Fruit fly (Drosophila melanogaster) whole organism, embryonic: ENCODE data around the gene Faa.

Experiments used
- Atf-2 ChIP-seq: fragments of 200-800 bp; sonication (Bioruptor generic); optimal IDR thresholded peaks from 2 replicates; lab custom pipeline; 2016; ENCODE audit warnings: missing biosample characterization, missing genetic modification characterization
- Bgb ChIP-seq: fragments of 200-800 bp; sonication (Bioruptor generic); IDR thresholded peaks from 2 replicates; pipeline ENCODE4 v1.3.6; 2022; ENCODE audit warnings: missing biosample characterization, missing genetic modification characterization; ENCODE audit not compliant: partially characterized antibody
- BtbVII ChIP-seq: fragments of 200-800 bp; sonication (Bioruptor generic); optimal IDR thresholded peaks from 3 replicates; lab custom pipeline; 2017; ENCODE audit warnings: missing biosample characterization, mild to moderate bottlenecking, missing genetic modification characterization
- CG10209 ChIP-seq: fragments of 200-800 bp; sonication (Bioruptor generic); optimal IDR thresholded peaks from 3 replicates; lab custom pipeline; 2017; ENCODE audit warnings: missing biosample characterization, mild to moderate bottlenecking, missing genetic modification characterization, missing genetic modification reagents
- CG10462 ChIP-seq: fragments of 200-800 bp; sonication (Bioruptor generic); optimal IDR thresholded peaks from 2 replicates; lab custom pipeline; 2016; ENCODE audit warnings: missing biosample characterization, missing genetic modification characterization
- CG10543 ChIP-seq: fragments of 200-800 bp; sonication (Bioruptor generic); optimal IDR thresholded peaks from 3 replicates; lab custom pipeline; 2017; ENCODE audit warnings: missing biosample characterization, mild to moderate bottlenecking, missing genetic modification characterization, moderate library complexity
- CG11085 ChIP-seq: fragments of 200-800 bp; sonication (Bioruptor generic); IDR thresholded peaks from 2 replicates; pipeline ENCODE4 v1.3.6; 2022; ENCODE audit warnings: missing biosample characterization, missing genetic modification characterization
- CG15601 ChIP-seq: fragments of 200-800 bp; sonication (Bioruptor generic); optimal IDR thresholded peaks from 3 replicates; lab custom pipeline; 2019; ENCODE audit warnings: missing biosample characterization, mild to moderate bottlenecking, missing genetic modification characterization, moderate library complexity
- CG18011 ChIP-seq: fragments of 200-800 bp; sonication (Bioruptor generic); optimal IDR thresholded peaks from 2 replicates; lab custom pipeline; 2017; ENCODE audit warnings: missing biosample characterization, missing genetic modification characterization, mild to moderate bottlenecking, moderate library complexity, missing genotype
- CG18619 ChIP-seq: fragments of 200-800 bp; sonication (Bioruptor generic); optimal IDR thresholded peaks from 3 replicates; lab custom pipeline; 2017; ENCODE audit warnings: missing biosample characterization, mild to moderate bottlenecking, missing genetic modification characterization
- CG2678 ChIP-seq: fragments of 200-800 bp; sonication (Bioruptor generic); optimal IDR thresholded peaks from 3 replicates; lab custom pipeline; 2019; ENCODE audit warnings: missing biosample characterization, mild to moderate bottlenecking, missing genetic modification characterization, moderate library complexity
- CG30431 ChIP-seq: fragments of 200-800 bp; sonication (Bioruptor generic); optimal IDR thresholded peaks from 2 replicates; lab custom pipeline; 2017; ENCODE audit warnings: missing biosample characterization, missing genetic modification characterization
- CG34422 ChIP-seq: fragments of 200-800 bp; sonication (Bioruptor generic); IDR thresholded peaks from 3 replicates; pipeline ENCODE4 v1.3.6; 2022; ENCODE audit warnings: missing biosample characterization, missing genetic modification characterization
- CG3838 ChIP-seq: fragments of 200-800 bp; sonication (Bioruptor generic); optimal IDR thresholded peaks from 3 replicates; lab custom pipeline; 2016; ENCODE audit warnings: missing biosample characterization, missing genetic modification characterization
- CG5953 ChIP-seq: fragments of 200-800 bp; sonication (Bioruptor generic); IDR thresholded peaks from 2 replicates; pipeline ENCODE4 v1.3.6; 2022; ENCODE audit warnings: missing biosample characterization, missing genetic modification characterization
- CG6254 ChIP-seq: fragments of 200-800 bp; sonication (Bioruptor generic); optimal IDR thresholded peaks from 3 replicates; lab custom pipeline; 2017; ENCODE audit warnings: mild to moderate bottlenecking, missing biosample characterization, missing genetic modification reagents, missing genetic modification characterization
- CG6683 ChIP-seq: fragments of 200-800 bp; sonication (Bioruptor generic); optimal IDR thresholded peaks from 2 replicates; lab custom pipeline; 2017; ENCODE audit warnings: missing biosample characterization, mild to moderate bottlenecking, missing genetic modification characterization, missing genetic modification reagents
- CG7357 ChIP-seq: fragments of 200-800 bp; sonication (Bioruptor generic); IDR thresholded peaks from 3 replicates; pipeline ENCODE4 v1.3.6; 2022; ENCODE audit warnings: missing biosample characterization, missing genetic modification characterization
- CG9437 ChIP-seq: fragments of 200-800 bp; sonication (Bioruptor generic); optimal IDR thresholded peaks from 2 replicates; lab custom pipeline; 2018; ENCODE audit warnings: missing biosample characterization, mild to moderate bottlenecking, missing genetic modification characterization
- CG9727 ChIP-seq: fragments of 200-800 bp; sonication (Bioruptor generic); optimal IDR thresholded peaks from 3 replicates; lab custom pipeline; 2017; ENCODE audit warnings: missing biosample characterization, mild to moderate bottlenecking, missing genetic modification characterization
- D19A ChIP-seq: fragments of 200-800 bp; optimal IDR thresholded peaks from 3 replicates; lab custom pipeline; 2019; ENCODE audit warnings: missing biosample characterization, mild to moderate bottlenecking, missing genetic modification characterization, moderate library complexity
- Dip2 ChIP-seq: fragments of 200-800 bp; sonication (Bioruptor generic); IDR thresholded peaks from 2 replicates; pipeline ENCODE4 v1.3.6; 2022; ENCODE audit warnings: missing biosample characterization, missing genetic modification characterization
- Doc2 ChIP-seq: fragments of 200-800 bp; sonication (Bioruptor generic); IDR thresholded peaks from 2 replicates; pipeline ENCODE4 v1.3.6; 2022; ENCODE audit warnings: missing biosample characterization, missing genetic modification characterization
- Drgx ChIP-seq: fragments of 200-800 bp; sonication (Bioruptor generic); IDR thresholded peaks from 2 replicates; pipeline ENCODE4 v1.3.6; 2022; ENCODE audit warnings: missing biosample characterization, missing genetic modification characterization
- HLHmδ ChIP-seq: fragments of 200-800 bp; sonication (Bioruptor generic); optimal IDR thresholded peaks from 2 replicates; lab custom pipeline; 2018; ENCODE audit warnings: missing biosample characterization, mild to moderate bottlenecking, missing genetic modification characterization, moderate library complexity
- HmgZ ChIP-seq: fragments of 200-800 bp; sonication (Bioruptor generic); optimal IDR thresholded peaks from 2 replicates; lab custom pipeline; 2018; ENCODE audit warnings: missing biosample characterization, mild to moderate bottlenecking, missing genetic modification characterization
- MBD-R2 ChIP-seq: fragments of 200-800 bp; sonication (Bioruptor generic); IDR thresholded peaks from 2 replicates; pipeline ENCODE4 v1.3.6; 2022; ENCODE audit warnings: missing biosample characterization, missing genetic modification characterization
- Mrtf ChIP-seq: fragments of 200-800 bp; sonication (Bioruptor generic); IDR thresholded peaks from 3 replicates; pipeline ENCODE4 v1.3.6; 2022; ENCODE audit warnings: missing biosample characterization, missing genetic modification characterization
- Nf-YB ChIP-seq: fragments of 200-800 bp; sonication (Bioruptor generic); optimal IDR thresholded peaks from 3 replicates; lab custom pipeline; 2019; ENCODE audit warnings: missing biosample characterization, mild to moderate bottlenecking, missing genetic modification characterization, moderate library complexity
- Ravus ChIP-seq: fragments of 200-800 bp; sonication (Bioruptor generic); IDR thresholded peaks from 2 replicates; pipeline ENCODE4 v1.3.6; 2022; ENCODE audit warnings: missing biosample characterization, missing genetic modification characterization
- Rfx ChIP-seq: fragments of 200-800 bp; sonication (Bioruptor generic); IDR thresholded peaks from 2 replicates; pipeline ENCODE4 v1.3.6; 2022; ENCODE audit warnings: missing biosample characterization, missing genetic modification characterization
- Usf ChIP-seq: fragments of 200-800 bp; sonication (Bioruptor generic); optimal IDR thresholded peaks from 2 replicates; lab custom pipeline; 2017; ENCODE audit warnings: missing genotype, missing biosample characterization, missing genetic modification characterization
- YL-1 ChIP-seq: fragments of 200-800 bp; sonication (Bioruptor generic); optimal IDR thresholded peaks from 3 replicates; lab custom pipeline; 2017; ENCODE audit warnings: missing biosample characterization, mild to moderate bottlenecking, missing genetic modification characterization
- ara ChIP-seq: fragments of 200-800 bp; sonication (Bioruptor generic); IDR thresholded peaks from 2 replicates; pipeline ENCODE4 v1.3.6; 2022; ENCODE audit warnings: missing biosample characterization, missing genetic modification characterization
- ato ChIP-seq: fragments of 200-800 bp; sonication (Bioruptor generic); IDR thresholded peaks from 2 replicates; pipeline ENCODE4 v1.3.6; 2022; ENCODE audit warnings: missing biosample characterization, missing genetic modification characterization; ENCODE audit not compliant: partially characterized antibody
- cas ChIP-seq: fragments of 200-800 bp; sonication (Bioruptor generic); IDR thresholded peaks from 2 replicates; pipeline ENCODE4 v1.3.6; 2022; ENCODE audit warnings: missing biosample characterization, missing genetic modification characterization
- chm ChIP-seq: fragments of 200-800 bp; sonication (Bioruptor generic); IDR thresholded peaks from 2 replicates; pipeline ENCODE4 v1.3.6; 2022; ENCODE audit warnings: missing biosample characterization, missing genetic modification characterization
- chn ChIP-seq: fragments of 200-800 bp; sonication (Bioruptor generic); optimal IDR thresholded peaks from 2 replicates; lab custom pipeline; 2016; ENCODE audit warnings: missing biosample characterization, missing genetic modification characterization
- dmrt99B ChIP-seq: fragments of 200-800 bp; sonication (Bioruptor generic); optimal IDR thresholded peaks from 2 replicates; lab custom pipeline; 2018; ENCODE audit warnings: missing biosample characterization, mild to moderate bottlenecking, missing genetic modification characterization, moderate library complexity
- en ChIP-seq: fragments of 200-800 bp; sonication (Bioruptor generic); optimal IDR thresholded peaks from 2 replicates; lab custom pipeline; 2016; ENCODE audit warnings: missing biosample characterization, missing genetic modification characterization
- eyg ChIP-seq: fragments of 200-800 bp; sonication (Bioruptor generic); optimal IDR thresholded peaks from 3 replicates; lab custom pipeline; 2016; ENCODE audit warnings: missing biosample characterization, missing genetic modification characterization
- gcm ChIP-seq: fragments of 200-800 bp; sonication (Bioruptor generic); optimal IDR thresholded peaks from 2 replicates; lab custom pipeline; 2019; ENCODE audit warnings: missing biosample characterization, mild to moderate bottlenecking, missing genetic modification characterization, moderate library complexity
- h ChIP-seq: fragments of >200 bp; optimal IDR thresholded peaks from 2 replicates; lab custom pipeline; 2017
- kni ChIP-seq: fragments of 200-800 bp; sonication (Bioruptor generic); optimal IDR thresholded peaks from 3 replicates; lab custom pipeline; 2017; ENCODE audit warnings: mild to moderate bottlenecking, missing biosample characterization, missing genetic modification reagents, missing genetic modification characterization
- lmd ChIP-seq: fragments of 200-800 bp; sonication (Bioruptor generic); IDR thresholded peaks from 2 replicates; pipeline ENCODE4 v1.3.6; 2022; ENCODE audit warnings: missing biosample characterization, missing genetic modification characterization
- pum ChIP-seq: fragments of 200-800 bp; sonication (Bioruptor generic); optimal IDR thresholded peaks from 2 replicates; lab custom pipeline; 2016; ENCODE audit warnings: missing biosample characterization, missing genetic modification characterization
- sisA ChIP-seq: fragments of 200-800 bp; sonication (Bioruptor generic); IDR thresholded peaks from 2 replicates; pipeline ENCODE4 v1.3.6; 2022; ENCODE audit warnings: missing biosample characterization, missing genetic modification characterization
- tll ChIP-seq, 2 experiments: fragments of 200-800 bp in 1 of 2; fragments of >200 bp in 1 of 2; sonication (Bioruptor generic) in 1 of 2; optimal IDR thresholded peaks; 2 replicates each; lab custom pipeline; 2017 to 2019; ENCODE audit warnings: missing biosample characterization in 2 of 2, missing genetic modification characterization in 2 of 2, mild to moderate bottlenecking in 1 of 2, moderate library complexity in 1 of 2
- toy ChIP-seq: fragments of 200-800 bp; sonication (Bioruptor generic); IDR thresholded peaks from 2 replicates; pipeline ENCODE4 v1.3.6; 2022; ENCODE audit warnings: missing biosample characterization, missing genetic modification characterization
- twi ChIP-seq: fragments of 200-800 bp; optimal IDR thresholded peaks from 2 replicates; lab custom pipeline; 2019; ENCODE audit warnings: missing biosample characterization, mild to moderate bottlenecking, missing genetic modification characterization, moderate library complexity
- zf30C ChIP-seq: fragments of 200-800 bp; sonication (Bioruptor generic); optimal IDR thresholded peaks from 3 replicates; lab custom pipeline; 2018; ENCODE audit warnings: missing biosample characterization, mild to moderate bottlenecking, missing genetic modification characterization

The Faa gene

dm6 chr3L:4025738-4026505 lies 47.8 kb downstream of the Faa start, which contains the start of gene CG11594 (continued):
- TF ChIP-seq D19A (tag; lab: Kevin White, UChicago) (no peak), en (no peak), Dip2 (no peak), h (lab: Kevin White, UChicago) (no peak), toy (GFP tag; lab: Robert Waterston, UW) (no peak), YL-1 (GFP tag; lab: Kevin White, UChicago) (no peak), pum (no peak), HmgZ (tag; lab: Kevin White, UChicago) (peak; percentile 21), CG10543 (GFP tag; lab: Kevin White, UChicago) (peak; percentile 40), HLHmδ (no peak), CG5953 (GFP tag; lab: Robert Waterston, UW) (no peak), MBD-R2 (no peak), Nf-YB (no peak), ato (GFP tag; lab: Robert Waterston, UW) (no peak), zf30C (GFP tag; lab: Kevin White, UChicago) (no peak), chm (GFP tag; lab: Robert Waterston, UW) (no peak), CG6683 (no peak), Usf (no peak), Drgx (GFP tag; lab: Robert Waterston, UW) (no peak), CG9727 (peak; percentile 27), CG34422 (GFP tag; lab: Robert Waterston, UW) (no peak), CG30431 (GFP tag; lab: Kevin White, UChicago) (no peak), CG7357 (GFP tag; lab: Robert Waterston, UW) (no peak), twi (tag; lab: Kevin White, UChicago) (no peak), lmd (no peak), tll (GFP tag; optimal IDR thresholded peaks at IDR 0.05; lab: Kevin White, UChicago) (no peak), Bgb (GFP tag; lab: Robert Waterston, UW) (no peak), Rfx (peak; percentile 58), kni (GFP tag; lab: Kevin White, UChicago) (no peak), Mrtf (no peak), Atf-2 (GFP tag; lab: Kevin White, UChicago) (no peak), dmrt99B (no peak), CG2678 (tag; lab: Kevin White, UChicago) (no peak), ara (GFP tag; lab: Robert Waterston, UW) (no peak), Doc2 (GFP tag; lab: Robert Waterston, UW) (no peak), cas (GFP tag; lab: Robert Waterston, UW) (no peak), Ravus (GFP tag; lab: Robert Waterston, UW) (no peak), BtbVII (GFP tag; lab: Kevin White, UChicago) (peak; percentile 68), eyg (GFP tag; lab: Kevin White, UChicago) (peak; percentile 25), chn (no peak), CG11085 (GFP tag; lab: Robert Waterston, UW) (no peak), CG10462 (GFP tag; lab: Kevin White, UChicago) (no peak), gcm (GFP tag; lab: Kevin White, UChicago) (no peak), CG3838 (GFP tag; lab: Kevin White, UChicago) (no peak), sisA (GFP tag; lab: Robert Waterston, UW) (no peak), CG18011 (GFP tag; lab: Kevin White, UChicago) (no peak), CG10209 (GFP tag; lab: Kevin White, UChicago) (peak; percentile 42), CG6254 (GFP tag; lab: Kevin White, UChicago) (no peak), CG9437 (GFP tag; lab: Kevin White, UChicago) (no peak), CG15601 (tag; lab: Kevin White, UChicago) (no peak), CG18619 (peak; percentile 37)
